Fruit fly (Drosophila melanogaster) whole organism, embryonic: ENCODE data around the gene Vsx1.

Experiments
- Abd-B ChIP-seq: fragments of 200-800 bp; sonication (Bioruptor generic); optimal IDR thresholded peaks from 2 replicates; lab custom pipeline; 2018; ENCODE audit warnings: missing biosample characterization, mild to moderate bottlenecking, missing genetic modification characterization, moderate library complexity
- Atf6 ChIP-seq: fragments of 200-800 bp; sonication (Bioruptor generic); IDR thresholded peaks from 2 replicates; pipeline ENCODE4 v1.3.6; 2022; ENCODE audit warnings: missing biosample characterization, missing genetic modification characterization
- CG1024 ChIP-seq: fragments of 200-800 bp; sonication (Bioruptor generic); IDR thresholded peaks from 2 replicates; pipeline ENCODE4 v1.3.6; 2022; ENCODE audit warnings: missing biosample characterization, missing genetic modification characterization
- CG10366 ChIP-seq: fragments of 200-800 bp; sonication (Bioruptor generic); IDR thresholded peaks from 2 replicates; pipeline ENCODE4 v1.3.6; 2022; ENCODE audit warnings: missing biosample characterization, missing genetic modification characterization
- CG10462 ChIP-seq: fragments of 200-800 bp; sonication (Bioruptor generic); optimal IDR thresholded peaks from 2 replicates; lab custom pipeline; 2016; ENCODE audit warnings: missing biosample characterization, missing genetic modification characterization
- CG10654 ChIP-seq: fragments of 200-800 bp; sonication (Bioruptor generic); optimal IDR thresholded peaks from 2 replicates; lab custom pipeline; 2016; ENCODE audit warnings: missing biosample characterization, missing genetic modification characterization
- CG11398 ChIP-seq: fragments of 200-800 bp; sonication (Bioruptor generic); optimal IDR thresholded peaks from 2 replicates; lab custom pipeline; 2016; ENCODE audit warnings: missing biosample characterization, missing genetic modification characterization
- CG11504 ChIP-seq: fragments of 200-800 bp; sonication (Bioruptor generic); optimal IDR thresholded peaks from 3 replicates; lab custom pipeline; 2019; ENCODE audit warnings: missing biosample characterization, mild to moderate bottlenecking, missing genetic modification characterization, moderate library complexity
- CG14014 ChIP-seq: fragments of 200-800 bp; sonication (Bioruptor generic); IDR thresholded peaks from 2 replicates; pipeline ENCODE4 v1.3.6; 2022; ENCODE audit warnings: missing biosample characterization, missing genetic modification characterization
- CG1603 ChIP-seq: fragments of 200-800 bp; sonication (Bioruptor generic); optimal IDR thresholded peaks from 2 replicates; lab custom pipeline; 2019; ENCODE audit warnings: missing biosample characterization, mild to moderate bottlenecking, missing genetic modification characterization, moderate library complexity
- CG17359 ChIP-seq: fragments of 200-800 bp; sonication (Bioruptor generic); optimal IDR thresholded peaks from 3 replicates; lab custom pipeline; 2018; ENCODE audit warnings: missing biosample characterization, mild to moderate bottlenecking, missing genetic modification characterization, moderate library complexity
- CG18262 ChIP-seq: fragments of 200-800 bp; optimal IDR thresholded peaks from 3 replicates; lab custom pipeline; 2019; ENCODE audit warnings: missing biosample characterization, mild to moderate bottlenecking, missing genetic modification characterization, moderate library complexity
- CG2678 ChIP-seq: fragments of 200-800 bp; sonication (Bioruptor generic); optimal IDR thresholded peaks from 3 replicates; lab custom pipeline; 2019; ENCODE audit warnings: missing biosample characterization, mild to moderate bottlenecking, missing genetic modification characterization, moderate library complexity
- CG2712 ChIP-seq: fragments of 200-800 bp; optimal IDR thresholded peaks from 3 replicates; lab custom pipeline; 2019; ENCODE audit warnings: missing biosample characterization, mild to moderate bottlenecking, missing genetic modification characterization, moderate library complexity
- CG33557 ChIP-seq: fragments of 200-800 bp; sonication (Bioruptor generic); optimal IDR thresholded peaks from 2 replicates; lab custom pipeline; 2019; ENCODE audit warnings: missing biosample characterization, mild to moderate bottlenecking, missing genetic modification characterization, moderate library complexity
- CG34422 ChIP-seq: fragments of 200-800 bp; sonication (Bioruptor generic); IDR thresholded peaks from 3 replicates; pipeline ENCODE4 v1.3.6; 2022; ENCODE audit warnings: missing biosample characterization, missing genetic modification characterization
- CG6813 ChIP-seq: fragments of 200-800 bp; sonication (Bioruptor generic); optimal IDR thresholded peaks from 2 replicates; lab custom pipeline; 2017; ENCODE audit warnings: missing biosample characterization, missing genetic modification characterization, mild to moderate bottlenecking, moderate library complexity, missing genetic modification reagents
- CkIIα-i1 ChIP-seq: fragments of 200-800 bp; sonication (Bioruptor generic); IDR thresholded peaks from 2 replicates; pipeline ENCODE4 v1.3.6; 2022; ENCODE audit warnings: missing biosample characterization, missing genetic modification characterization
- CoRest ChIP-seq: fragments of 200-800 bp; sonication (Bioruptor generic); optimal IDR thresholded peaks from 3 replicates; lab custom pipeline; 2018; ENCODE audit warnings: missing biosample characterization, mild to moderate bottlenecking, missing genetic modification characterization, moderate library complexity
- Dp ChIP-seq: fragments of 200-800 bp; sonication (Bioruptor generic); optimal IDR thresholded peaks from 2 replicates; lab custom pipeline; 2018; ENCODE audit warnings: missing biosample characterization, mild to moderate bottlenecking, missing genetic modification characterization, moderate library complexity
- Gsc ChIP-seq: fragments of 200-800 bp; sonication (Bioruptor generic); IDR thresholded peaks from 2 replicates; pipeline ENCODE4 v1.3.6; 2022; ENCODE audit warnings: missing biosample characterization, missing genetic modification characterization
- HmgZ ChIP-seq: fragments of 200-800 bp; sonication (Bioruptor generic); optimal IDR thresholded peaks from 2 replicates; lab custom pipeline; 2018; ENCODE audit warnings: missing biosample characterization, mild to moderate bottlenecking, missing genetic modification characterization
- Optix ChIP-seq: fragments of 200-800 bp; sonication (Bioruptor generic); IDR thresholded peaks from 3 replicates; pipeline ENCODE4 v1.3.6; 2022; ENCODE audit warnings: missing biosample characterization, missing genetic modification characterization
- Side ChIP-seq: fragments of 200-800 bp; sonication (Bioruptor generic); optimal IDR thresholded peaks from 2 replicates; lab custom pipeline; 2016; ENCODE audit warnings: missing biosample characterization, missing genetic modification characterization
- Sox100B ChIP-seq: fragments of 200-800 bp; sonication (Bioruptor generic); optimal IDR thresholded peaks from 3 replicates; lab custom pipeline; 2018; ENCODE audit warnings: missing biosample characterization, mild to moderate bottlenecking, missing genetic modification characterization
- Ssrp ChIP-seq: fragments of 200-800 bp; sonication (Bioruptor generic); optimal IDR thresholded peaks from 2 replicates; lab custom pipeline; 2018; ENCODE audit warnings: missing biosample characterization, mild to moderate bottlenecking, missing genetic modification characterization, moderate library complexity
- az2 ChIP-seq: fragments of 200-800 bp; sonication (Bioruptor generic); optimal IDR thresholded peaks from 3 replicates; lab custom pipeline; 2016; ENCODE audit warnings: missing biosample characterization, missing genetic modification characterization
- bigmax ChIP-seq: fragments of 200-800 bp; sonication (Bioruptor generic); optimal IDR thresholded peaks from 2 replicates; lab custom pipeline; 2018; ENCODE audit warnings: missing biosample characterization, mild to moderate bottlenecking, missing genetic modification characterization
- bsh ChIP-seq, 2 experiments: fragments of 200-800 bp; sonication (Bioruptor generic); optimal IDR thresholded peaks; 2 replicates each; lab custom pipeline; 2017 to 2018; ENCODE audit warnings: mild to moderate bottlenecking in 2 of 2, missing biosample characterization in 2 of 2, missing genetic modification characterization in 2 of 2, moderate library complexity in 1 of 2
- btn ChIP-seq: fragments of 200-800 bp; sonication (Bioruptor generic); optimal IDR thresholded peaks from 2 replicates; lab custom pipeline; 2016; ENCODE audit warnings: missing biosample characterization, missing genetic modification characterization
- cato ChIP-seq: fragments of 200-800 bp; sonication (Bioruptor generic); optimal IDR thresholded peaks from 2 replicates; lab custom pipeline; 2016; ENCODE audit warnings: missing biosample characterization, missing genetic modification characterization, borderline replicate concordance
- dmrt11E ChIP-seq: fragments of 200-800 bp; sonication (Bioruptor generic); optimal IDR thresholded peaks from 3 replicates; lab custom pipeline; 2018; ENCODE audit warnings: missing biosample characterization, mild to moderate bottlenecking, missing genetic modification characterization, moderate library complexity
- dmrt99B ChIP-seq: fragments of 200-800 bp; sonication (Bioruptor generic); optimal IDR thresholded peaks from 2 replicates; lab custom pipeline; 2018; ENCODE audit warnings: missing biosample characterization, mild to moderate bottlenecking, missing genetic modification characterization, moderate library complexity
- dysf ChIP-seq: fragments of 200-800 bp; sonication (Bioruptor generic); IDR thresholded peaks from 3 replicates; pipeline ENCODE4 v1.3.6; 2022; ENCODE audit warnings: missing biosample characterization, missing genetic modification characterization
- fd96Cb ChIP-seq: fragments of 200-800 bp; sonication (Bioruptor generic); optimal IDR thresholded peaks from 2 replicates; lab custom pipeline; 2018; ENCODE audit warnings: missing biosample characterization, mild to moderate bottlenecking, missing genetic modification characterization, moderate library complexity
- gt ChIP-seq: fragments of 200-800 bp; sonication (Bioruptor generic); IDR thresholded peaks from 2 replicates; pipeline ENCODE4 v1.3.6; 2022; ENCODE audit warnings: missing biosample characterization, missing genetic modification characterization
- ind ChIP-seq: fragments of 200-800 bp; sonication (Bioruptor generic); optimal IDR thresholded peaks from 3 replicates; lab custom pipeline; 2016; ENCODE audit warnings: missing biosample characterization, missing genetic modification characterization
- jigr1 ChIP-seq: fragments of 200-800 bp; sonication (Bioruptor generic); IDR thresholded peaks from 3 replicates; pipeline ENCODE4 v1.3.6; 2022; ENCODE audit warnings: missing biosample characterization, missing genetic modification characterization
- jing ChIP-seq: fragments of 200-800 bp; sonication (Bioruptor generic); optimal IDR thresholded peaks from 2 replicates; lab custom pipeline; 2018; ENCODE audit warnings: missing biosample characterization, mild to moderate bottlenecking, missing genetic modification characterization
- lab ChIP-seq: fragments of 200-800 bp; sonication (Bioruptor generic); optimal IDR thresholded peaks from 3 replicates; lab custom pipeline; 2017; ENCODE audit warnings: missing biosample characterization, missing genetic modification characterization, mild to moderate bottlenecking, moderate library complexity, missing genetic modification reagents
- lola ChIP-seq, 3 experiments: fragments of >200 bp in 2 of 3; fragments of 200-800 bp in 1 of 3; sonication (Bioruptor generic) in 1 of 3; optimal IDR thresholded peaks; 2 replicates each; lab custom pipeline; 2017 to 2019; ENCODE audit warnings: missing biosample characterization in 3 of 3, missing genetic modification characterization in 3 of 3, mild to moderate bottlenecking in 1 of 3, moderate library complexity in 1 of 3
- luna ChIP-seq: fragments of 200-800 bp; sonication (Bioruptor generic); optimal IDR thresholded peaks from 2 replicates; lab custom pipeline; 2016; ENCODE audit warnings: missing biosample characterization, missing genetic modification characterization
- p53 ChIP-seq: fragments of 200-800 bp; sonication (Bioruptor generic); optimal IDR thresholded peaks from 2 replicates; lab custom pipeline; 2016; ENCODE audit warnings: missing biosample characterization, missing genetic modification characterization
- pros ChIP-seq: fragments of 200-800 bp; sonication (Bioruptor generic); optimal IDR thresholded peaks from 3 replicates; lab custom pipeline; 2019; ENCODE audit warnings: missing biosample characterization, mild to moderate bottlenecking, missing genetic modification characterization, moderate library complexity
- repo ChIP-seq: fragments of 200-800 bp; sonication (Bioruptor generic); optimal IDR thresholded peaks from 2 replicates; lab custom pipeline; 2016; ENCODE audit warnings: missing biosample characterization, missing genetic modification characterization
- rib ChIP-seq: fragments of 200-800 bp; sonication (Bioruptor generic); IDR thresholded peaks from 2 replicates; pipeline ENCODE4 v1.3.6; 2022; ENCODE audit warnings: missing biosample characterization, missing genetic modification characterization
- sens ChIP-seq: fragments of 200-800 bp; sonication (Bioruptor generic); peaks from one replicate; lab custom pipeline; 2016; ENCODE audit warnings: missing biosample characterization, missing genetic modification characterization
- tin ChIP-seq: fragments of 200-800 bp; sonication (Bioruptor generic); optimal IDR thresholded peaks from 3 replicates; lab custom pipeline; 2016; ENCODE audit warnings: missing biosample characterization, missing genetic modification characterization
- tio ChIP-seq: fragments of 200-800 bp; sonication (Bioruptor generic); optimal IDR thresholded peaks from 2 replicates; lab custom pipeline; 2017; ENCODE audit warnings: missing biosample characterization, missing genetic modification characterization, inconsistent platforms
- trem ChIP-seq: fragments of 200-800 bp; optimal IDR thresholded peaks from 3 replicates; lab custom pipeline; 2019; ENCODE audit warnings: missing biosample characterization, mild to moderate bottlenecking, missing genetic modification characterization, moderate library complexity

Gene Vsx1

dm6 chrX:5639083-5639482 is 45.0 kb downstream of the Vsx1 start (continued):
- TF ChIP-seq p53 (GFP tag; lab: Kevin White, UChicago) (no peak), CG18262 (tag; lab: Kevin White, UChicago) (peak; percentile 53), Gsc (0 out of 2 replicates have a peak, but pooled peaks have one; percentile 23), luna (GFP tag; lab: Kevin White, UChicago) (no peak), tio (GFP tag; lab: Kevin White, UChicago) (peak; percentile 14), Atf6 (GFP tag; lab: Robert Waterston, UW) (0 out of 2 replicates have a peak, but pooled peaks have one; percentile 13), lab (GFP tag; lab: Kevin White, UChicago) (peak; percentile 52), CoRest (tag; lab: Kevin White, UChicago) (peak; percentile 33), tin (GFP tag; lab: Kevin White, UChicago) (peak; percentile 50), CG33557 (GFP tag; lab: Kevin White, UChicago) (peak; percentile 32), bsh (GFP tag; optimal IDR thresholded peaks at IDR 0.05; lab: Kevin White, UChicago) (peak in 1 of 2 experiments; percentile 79), az2 (peak; percentile 44), CG10366 (GFP tag; lab: Robert Waterston, UW) (peak; percentile 52), sens (peak; percentile 94), Side (GFP tag; lab: Kevin White, UChicago) (peak; percentile 29), Abd-B (GFP tag; lab: Kevin White, UChicago) (peak; percentile 8), Optix (GFP tag; lab: Robert Waterston, UW) (peak; percentile 36; the same call in 1 of the 3 replicates), Sox100B (GFP tag; lab: Kevin White, UChicago) (no peak), Ssrp (tag; lab: Kevin White, UChicago) (peak; percentile 48), bigmax (no peak), rib (GFP tag; lab: Robert Waterston, UW) (no peak), repo (peak; percentile 38), CG1603 (tag; lab: Kevin White, UChicago) (peak; percentile 58), dmrt99B (tag; lab: Kevin White, UChicago) (peak; percentile 63), HmgZ (no peak), jigr1 (GFP tag; lab: Robert Waterston, UW) (no peak), cato (GFP tag; lab: Kevin White, UChicago) (no peak), pros (GFP tag; lab: Kevin White, UChicago) (peak; percentile 17), CG11504 (tag; lab: Kevin White, UChicago) (peak; percentile 62), CG2712 (peak; percentile 66), dmrt11E (tag; lab: Kevin White, UChicago) (peak; percentile 77), CG11398 (peak; percentile 12), CG34422 (GFP tag; lab: Robert Waterston, UW) (0 out of 3 replicates have a peak, but pooled peaks have one; percentile 27), CG10462 (GFP tag; lab: Kevin White, UChicago) (no peak), jing (peak; percentile 4), gt (GFP tag; lab: Robert Waterston, UW) (no peak), CG2678 (peak; percentile 53), CG1024 (no peak), CG6813 (GFP tag; lab: Kevin White, UChicago) (peak; percentile 58), CkIIα-i1 (GFP tag; lab: Robert Waterston, UW) (no peak), trem (tag; lab: Kevin White, UChicago) (peak; percentile 17), fd96Cb (peak; percentile 59), lola (GFP tag; optimal IDR thresholded peaks at IDR 0.05; lab: Kevin White, UChicago) (peak in 1 of 3 experiments; percentile 60), CG10654 (GFP tag; lab: Kevin White, UChicago) (peak; percentile 27), btn (peak; percentile 8), dysf (GFP tag; lab: Robert Waterston, UW) (peak; percentile 19; the same call in 1 of the 3 replicates), ind (GFP tag; lab: Kevin White, UChicago) (peak; percentile 27), CG17359 (tag; lab: Kevin White, UChicago) (peak; percentile 61), CG14014 (GFP tag; lab: Robert Waterston, UW) (peak; percentile 47; the same call in 1 of the 2 replicates), Dp (GFP tag; lab: Kevin White, UChicago) (no peak)
